Worm (Caenorhabditis elegans): ENCODE measurements around the gene nlp-55.

DNA sequence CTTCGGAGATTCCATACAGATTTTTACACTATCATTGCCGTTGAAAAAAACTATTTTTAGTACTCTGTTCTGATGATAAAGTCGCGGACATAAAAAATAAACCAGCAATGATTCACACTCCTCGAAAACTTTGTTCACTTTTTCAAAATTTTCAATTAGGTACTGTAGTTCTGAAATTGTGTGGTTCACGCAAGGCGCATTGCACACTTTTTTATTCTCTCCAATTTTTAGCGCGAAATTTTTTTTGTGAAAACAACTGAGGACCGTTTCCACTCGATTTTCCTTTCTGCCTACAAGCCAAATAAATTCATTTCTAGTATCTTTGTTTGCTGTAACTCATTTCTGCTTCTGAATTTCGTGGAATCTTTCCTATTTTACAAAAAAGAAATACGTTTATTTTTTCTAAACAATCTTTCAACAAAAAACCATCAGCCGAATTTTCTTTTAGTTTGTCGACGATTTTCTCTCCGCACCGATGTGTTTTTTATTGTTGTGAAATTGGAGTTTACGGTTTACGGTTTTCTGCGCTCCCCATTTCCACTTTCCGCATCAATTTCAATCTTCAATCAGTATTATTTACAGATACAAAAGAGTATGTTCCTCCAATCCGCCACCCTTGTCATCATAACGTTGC is 41.9 kb downstream of the nlp-55 start, which contains the start of gene F35C11.5:
- TF ChIP-seq unc-130 (tag; optimal IDR thresholded peaks at IDR 0.05) (no peak), mep-1 (tag; optimal IDR thresholded peaks at IDR 0.05) (no peak), zag-1 (tag; optimal IDR thresholded peaks at IDR 0.05) (no peak), dsc-1 (tag; optimal IDR thresholded peaks at IDR 0.05) (no peak)
